Worm (Caenorhabditis elegans): Measurements from ENCODE around the gene fbxa-5.

DNA sequence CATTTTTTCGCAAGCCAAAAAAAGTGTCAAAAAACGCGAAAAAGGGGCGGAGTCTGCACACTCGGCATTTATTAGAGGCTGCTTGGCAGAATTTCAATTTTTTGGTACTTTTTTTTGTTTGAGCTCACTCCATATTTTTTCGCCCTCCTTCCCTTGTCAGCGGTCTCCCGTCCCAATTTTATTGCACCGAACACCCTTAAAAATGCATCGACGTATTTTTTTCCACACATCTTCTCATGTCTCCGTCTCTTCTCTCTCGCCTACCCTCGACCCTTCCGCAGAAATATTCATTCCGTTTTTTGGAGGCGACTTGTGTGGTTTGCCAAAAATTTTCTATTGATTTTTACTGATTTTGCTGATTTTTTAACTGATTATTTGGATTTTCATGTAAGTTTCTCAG lies 13.7 kb downstream of the fbxa-5 start, which contains the start of gene Y82E9BL.18:
- TF ChIP-seq sea-1 (GFP tag; conservative IDR thresholded peaks at IDR 0.05), result no peak
- no peak for TF ChIP-seq pes-1 (GFP tag; IDR thresholded peaks at IDR 0.05)
- no peak for TF ChIP-seq tra-4 (tag; optimal IDR thresholded peaks at IDR 0.05)
- TF ChIP-seq ama-1 (optimal IDR thresholded peaks at IDR 0.05), result no peak
- TF ChIP-seq tbx-37 (GFP tag; conservative IDR thresholded peaks at IDR 0.05), result no peak
- no peak for TF ChIP-seq flt-1 (GFP tag; IDR thresholded peaks at IDR 0.05)

Measured in whole organism, early embryonic.